Fruit fly (Drosophila melanogaster) Kc167 (cell line): Measurements from ENCODE around the gene Rcd-1r.

Experiments
- Myc ChIP-seq: fragments of >200 bp; optimal IDR thresholded peaks from 2 replicates; lab custom pipeline; 2017; ENCODE audit warnings: missing external identifiers
- Sin3A ChIP-seq: fragments of >200 bp; optimal IDR thresholded peaks from 2 replicates; lab custom pipeline; 2018; ENCODE audit warnings: missing external identifiers
- h ChIP-seq: fragments of >200 bp; optimal IDR thresholded peaks from 3 replicates; lab custom pipeline; 2018; ENCODE audit warnings: missing external identifiers
- insv ChIP-seq: fragments of >200 bp; optimal IDR thresholded peaks from 3 replicates; lab custom pipeline; 2018; ENCODE audit warnings: missing external identifiers
- psq ChIP-seq: fragments of >200 bp; optimal IDR thresholded peaks from 2 replicates; lab custom pipeline; 2017; ENCODE audit warnings: missing external identifiers

DNA sequence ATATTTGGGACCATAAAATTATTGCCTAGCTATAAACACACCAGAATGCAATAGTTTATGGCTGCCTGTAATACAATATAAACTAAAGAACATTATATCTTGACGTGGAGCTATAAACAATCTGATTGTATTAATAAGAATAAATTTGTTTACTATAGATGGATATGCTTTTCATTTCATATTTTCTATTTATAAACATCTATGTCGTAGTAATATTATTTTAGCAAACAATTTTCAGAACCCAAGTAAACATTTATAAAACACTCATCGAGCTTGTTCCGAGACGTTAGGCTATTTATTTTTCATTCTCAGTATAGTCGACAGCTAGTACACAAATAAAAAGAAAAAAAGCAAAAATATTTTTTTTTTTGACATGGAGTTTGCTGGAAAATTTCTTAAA lies 33.5 kb downstream of the Rcd-1r start, which contains the start of gene CG18662:
- TF ChIP-seq Sin3A (lab: Kevin White, UChicago) (no peak), h (lab: Kevin White, UChicago) (no peak), psq (lab: Kevin White, UChicago) (no peak), insv (lab: Kevin White, UChicago) (no peak), Myc (lab: Kevin White, UChicago) (no peak)
